Worm (Caenorhabditis elegans): ENCODE measurements around the gene R05H5.4.

R05H5.4 gene

ce11 chrII:10198486-10198885 is 1.3 kb downstream of the R05H5.4 start:
- TF ChIP-seq lin-14 (GFP tag; optimal IDR thresholded peaks at IDR 0.05) (no peak), skn-1 (tag; optimal IDR thresholded peaks at IDR 0.05) (no peak), nhr-76 (tag; optimal IDR thresholded peaks at IDR 0.05) (no peak), ztf-4 (tag; optimal IDR thresholded peaks at IDR 0.05) (no peak), zag-1 (tag; optimal IDR thresholded peaks at IDR 0.05) (no peak)

DNA sequence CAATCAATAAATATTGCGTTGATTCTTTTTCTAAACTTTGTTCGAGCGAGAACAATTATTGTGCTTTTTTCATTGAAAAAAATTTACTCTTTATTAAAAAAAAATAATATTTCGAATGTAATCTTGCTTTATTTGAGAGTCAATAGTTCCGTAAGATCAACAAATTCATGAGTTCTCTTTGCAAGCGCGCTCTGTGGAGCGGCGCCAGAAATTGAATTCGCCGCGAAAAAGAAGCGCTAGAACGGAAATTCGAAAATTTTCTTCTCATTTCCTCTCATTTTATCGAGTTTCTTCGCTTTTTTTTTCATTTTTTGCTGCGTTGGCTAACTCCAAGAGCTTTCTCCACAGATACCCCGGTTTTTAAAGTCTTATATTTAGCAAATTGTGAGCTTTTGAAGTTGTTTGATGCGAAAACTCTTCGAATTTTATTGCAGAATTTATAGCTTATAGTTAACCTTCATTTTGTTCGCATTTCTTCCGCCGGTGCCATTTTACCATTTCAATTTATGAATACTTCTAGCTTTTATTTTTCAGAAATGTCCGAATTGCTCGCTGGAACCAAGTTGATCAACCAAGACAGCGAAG is 2.6 kb downstream of the R05H5.4 start, which contains the start of gene R05H5.3:
Gene R05H5.3 (plus strand): TSS at position 535 of the 585 bp plus-strand sequence.
- TF ChIP-seq C04F5.9 (tag; optimal IDR thresholded peaks at IDR 0.05) (no peak), swsn-7 (tag; optimal IDR thresholded peaks at IDR 0.05) (peak; percentile 20), lin-35 (GFP tag; optimal IDR thresholded peaks at IDR 0.05) (peak; percentile 77 to 92), efl-1 (optimal IDR thresholded peaks at IDR 0.05) (peak; percentile 83 to 94), efl-1 (GFP tag; optimal IDR thresholded peaks at IDR 0.05 in 1 of 2) (peak; percentile 80 to 97), tbx-2 (tag; optimal IDR thresholded peaks at IDR 0.05) (peak; percentile 26), nhr-77 (tag; optimal IDR thresholded peaks at IDR 0.05) (peak; percentile 46), ces-1 (GFP tag; optimal IDR thresholded peaks at IDR 0.05) (peak; percentile 32), skn-1 (tag; optimal IDR thresholded peaks at IDR 0.05) (peak; percentile 67), Y116A8C.19 (tag; optimal IDR thresholded peaks at IDR 0.05; ENCODE audit: borderline replicate concordance) (no peak), xbp-1 (tag; optimal IDR thresholded peaks at IDR 0.05) (peak; percentile 14), rnt-1 (tag; optimal IDR thresholded peaks at IDR 0.05) (peak; percentile 74), lin-39 (tag; optimal IDR thresholded peaks at IDR 0.05) (no peak), fkh-10 (GFP tag; optimal IDR thresholded peaks at IDR 0.05) (peak; percentile 75), unc-86 (tag; optimal IDR thresholded peaks at IDR 0.05) (no peak), lir-3 (tag; optimal IDR thresholded peaks at IDR 0.05; ENCODE audit: poor library complexity) (peak; percentile 37), dpl-1 (GFP tag; optimal IDR thresholded peaks at IDR 0.05) (peak; percentile 80 to 90 (median 87)), vab-15 (tag; optimal IDR thresholded peaks at IDR 0.05) (no peak), lin-14 (GFP tag; optimal IDR thresholded peaks at IDR 0.05) (peak; percentile 68), C16A3.4 (tag; optimal IDR thresholded peaks at IDR 0.05) (peak; percentile 67), nhr-47 (tag; optimal IDR thresholded peaks at IDR 0.05) (no peak), lin-15B (tag; optimal IDR thresholded peaks at IDR 0.05) (peak; percentile 75), elt-3 (tag; optimal IDR thresholded peaks at IDR 0.05) (peak in 1 of 6 experiments; percentile 43), ceh-82 (tag; optimal IDR thresholded peaks at IDR 0.05) (peak in 1 of 3 experiments; percentile 66), nhr-85 (tag) (peak; percentile 49), lin-13 (GFP tag; optimal IDR thresholded peaks at IDR 0.05) (peak; percentile 41), nhr-20 (tag; optimal IDR thresholded peaks at IDR 0.05) (peak; percentile 42), lsy-2 (tag; optimal IDR thresholded peaks at IDR 0.05) (peak; percentile 44 to 86), blmp-1 (tag; optimal IDR thresholded peaks at IDR 0.05) (peak; percentile 51)

DNA sequence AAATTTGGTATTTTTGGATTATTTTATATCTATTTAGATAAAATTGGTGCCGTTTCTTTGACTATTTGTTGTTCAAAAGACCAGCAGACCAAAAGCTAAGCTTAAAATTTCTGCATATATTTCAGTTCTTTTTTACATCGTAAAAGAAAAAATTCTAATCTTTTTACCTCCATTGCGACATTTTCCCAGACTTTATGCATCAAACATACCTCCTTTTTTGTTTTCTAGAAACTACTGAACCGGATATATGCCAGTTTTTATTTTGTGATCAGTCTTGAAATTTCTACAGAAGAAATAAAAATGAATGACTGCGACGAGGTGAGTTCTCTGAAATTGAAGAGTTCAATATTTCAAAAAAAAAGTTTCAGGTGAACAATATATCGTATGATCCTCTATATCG is 5.2 kb downstream of the R05H5.4 start, which contains the start of gene srb-6:
Gene srb-6 (plus strand): TSS at position 301 of the 400 bp plus-strand sequence.
- TF ChIP-seq C34B4.2 (tag; optimal IDR thresholded peaks at IDR 0.05) (no peak), hlh-17 (GFP tag; optimal IDR thresholded peaks at IDR 0.05; ENCODE audit: borderline replicate concordance) (no peak), fkh-10 (GFP tag; optimal IDR thresholded peaks at IDR 0.05) (no peak), irx-1 (tag; optimal IDR thresholded peaks at IDR 0.05) (no peak), lin-15B (tag; optimal IDR thresholded peaks at IDR 0.05) (no peak), zag-1 (tag; optimal IDR thresholded peaks at IDR 0.05) (no peak), mef-2 (tag; optimal IDR thresholded peaks at IDR 0.05) (no peak), unc-62 (GFP tag; optimal IDR thresholded peaks at IDR 0.05) (no peak), sptf-1 (tag; optimal IDR thresholded peaks at IDR 0.05) (no peak)
